Worm (Caenorhabditis elegans): ENCODE data around the gene Y42A5A.3.

DNA sequence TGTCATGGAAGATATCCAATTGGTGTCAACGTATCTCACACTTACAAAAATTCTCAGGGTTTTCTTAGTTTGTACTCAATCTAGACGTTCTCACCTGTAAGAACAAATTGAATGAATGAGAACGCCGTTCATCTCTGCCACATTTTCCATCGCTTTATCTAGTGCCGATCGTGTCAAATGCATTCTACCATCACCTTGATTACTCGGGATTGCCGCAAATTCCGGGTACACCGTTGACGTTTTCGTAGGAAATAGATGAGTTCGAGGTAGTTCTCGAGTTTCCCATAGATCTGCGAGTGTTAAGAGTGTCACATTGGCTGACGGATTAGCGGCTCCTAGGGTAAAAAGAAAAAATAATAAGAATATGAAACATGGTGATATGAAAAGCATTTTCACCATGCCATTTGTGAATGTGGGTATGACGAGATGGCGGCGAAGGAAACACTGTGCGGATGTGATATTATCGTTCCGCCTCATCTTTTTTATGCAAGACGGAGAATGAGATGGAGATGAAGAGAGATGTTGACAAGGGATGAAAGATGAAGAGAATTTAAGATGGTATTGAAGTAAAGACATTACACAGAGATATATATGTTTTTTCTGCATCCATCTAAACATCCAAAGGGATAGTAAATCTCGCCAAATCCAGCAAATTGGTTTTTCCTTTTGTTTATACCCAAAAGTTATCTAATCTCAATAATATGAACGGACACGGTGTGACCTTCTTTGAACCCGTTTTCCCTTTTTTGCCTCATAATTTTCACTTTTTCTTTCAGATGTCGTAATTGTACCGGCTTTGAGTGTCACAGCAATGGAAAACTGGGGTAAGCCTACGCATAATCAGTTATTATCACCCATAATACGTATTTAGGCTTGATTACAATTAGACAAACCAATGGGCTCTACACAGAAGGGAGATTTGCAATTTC, 2.3 kb downstream of the Y42A5A.3 start, which contains the start of gene lact-8:
- TF ChIP-seq flt-1 (GFP tag; IDR thresholded peaks at IDR 0.05) (no peak), ref-1 (GFP tag; conservative IDR thresholded peaks at IDR 0.05) (no peak), ztf-29 (GFP tag; IDR thresholded peaks at IDR 0.05) (no peak), ztf-23 (GFP tag; IDR thresholded peaks at IDR 0.05) (no peak), cog-1 (tag; optimal IDR thresholded peaks at IDR 0.05) (no peak)

Data from whole organism, midembryonic.